Fruit fly (Drosophila melanogaster): ENCODE results near the gene CG13081.

dm6 chr2L:19542268-19542773, 1.9 kb downstream of the CG13081 start:
- TF ChIP-seq CG8478 (optimal IDR thresholded peaks at IDR 0.05) (no peak), CTCF (optimal IDR thresholded peaks at IDR 0.05) (no peak)

All from S2 (cell line).